Fruit fly (Drosophila melanogaster): ENCODE measurements around the gene TTLL4B.

The TTLL4B gene

DNA sequence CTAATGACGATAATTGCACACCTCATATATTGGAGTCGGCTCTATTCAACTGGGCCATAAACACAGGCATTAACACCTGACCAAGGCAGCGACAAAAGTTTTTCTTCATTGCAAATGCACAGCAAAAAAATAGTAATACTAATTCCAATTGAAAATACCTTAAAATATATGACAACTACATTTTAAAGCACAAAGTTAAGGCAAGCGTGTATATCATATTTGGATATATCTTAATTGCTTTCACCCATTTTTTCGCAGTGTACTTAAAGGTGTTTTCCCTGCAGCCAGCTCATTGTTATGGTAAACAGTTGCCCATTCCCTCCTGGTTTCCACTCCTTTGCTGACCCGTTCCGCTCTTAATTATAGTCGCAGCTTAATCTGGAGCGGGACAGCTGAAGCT is 21.5 kb upstream of the TTLL4B start:
- peak; percentile 1 for TF ChIP-seq dsx (GFP tag; optimal IDR thresholded peaks at IDR 0.05; ENCODE audit: poor library complexity, severe bottlenecking)
- TF ChIP-seq spab (GFP tag; optimal IDR thresholded peaks at IDR 0.05): peak; percentile 5
- TF ChIP-seq topi (GFP tag; optimal IDR thresholded peaks at IDR 0.05): peak; percentile 11
- TF ChIP-seq fd85E (GFP tag; optimal IDR thresholded peaks at IDR 0.05): no peak
- TF ChIP-seq Hr39 (GFP tag; optimal IDR thresholded peaks at IDR 0.05): no peak
- no peak for TF ChIP-seq Sox14 (GFP tag; optimal IDR thresholded peaks at IDR 0.05)
- TF ChIP-seq CG8319 (GFP tag; optimal IDR thresholded peaks at IDR 0.05): peak; percentile 2
- 0 out of 3 replicates have a peak, but pooled peaks have one; percentile 18 for TF ChIP-seq CG6163 (GFP tag; IDR thresholded peaks at IDR 0.05)
- peak; percentile 11 for TF ChIP-seq CG10631 (GFP tag; optimal IDR thresholded peaks at IDR 0.05)
- peak; percentile 56 for TF ChIP-seq Eip78C (GFP tag)
- TF ChIP-seq Met (GFP tag; optimal IDR thresholded peaks at IDR 0.05): peak; percentile 4
- peak; percentile 10 for TF ChIP-seq CG6808 (GFP tag; optimal IDR thresholded peaks at IDR 0.05)
- no peak for TF ChIP-seq dac (GFP tag; optimal IDR thresholded peaks at IDR 0.05)
- peak; percentile 32 for TF ChIP-seq Ets96B (tag; optimal IDR thresholded peaks at IDR 0.05)
- TF ChIP-seq CG3032 (tag; optimal IDR thresholded peaks at IDR 0.05): peak; percentile 18
- TF ChIP-seq ss (GFP tag; optimal IDR thresholded peaks at IDR 0.05): no peak
- TF ChIP-seq CG10669 (GFP tag; optimal IDR thresholded peaks at IDR 0.05): peak; percentile 18
- TF ChIP-seq CG15336 (GFP tag; IDR thresholded peaks at IDR 0.05): no peak
- TF ChIP-seq CG8119 (GFP tag; IDR thresholded peaks at IDR 0.05): no peak
- TF ChIP-seq CG3919 (GFP tag; optimal IDR thresholded peaks at IDR 0.05): peak; percentile 14
- TF ChIP-seq CG34406 (GFP tag; optimal IDR thresholded peaks at IDR 0.05): no peak
- TF ChIP-seq achi (GFP tag; optimal IDR thresholded peaks at IDR 0.05): peak; percentile 8

DNA sequence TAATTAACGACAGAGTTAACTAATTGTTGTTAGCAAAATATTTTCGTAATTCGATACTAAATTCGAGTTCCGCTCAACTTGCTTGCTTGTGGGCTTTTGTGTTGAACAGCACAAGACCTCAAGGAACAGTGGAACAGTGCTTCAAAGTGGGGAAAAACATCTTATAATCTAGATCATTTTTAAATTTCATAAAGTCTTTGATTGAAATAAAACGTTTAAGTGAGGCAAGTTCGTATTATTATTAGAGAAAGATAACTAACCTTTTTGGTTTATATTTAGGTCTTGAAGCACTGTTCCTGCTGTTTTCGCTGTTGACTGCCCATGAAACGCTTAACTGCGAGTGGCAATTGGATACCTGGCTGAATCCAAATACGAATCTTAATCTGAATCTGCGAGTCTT is 18.3 kb upstream of the TTLL4B start:
- no peak for TF ChIP-seq CG6808 (GFP tag; optimal IDR thresholded peaks at IDR 0.05)
- peak; percentile 28 for TF ChIP-seq Sox14 (GFP tag; optimal IDR thresholded peaks at IDR 0.05)
- no peak for TF ChIP-seq CG8632 (GFP tag; optimal IDR thresholded peaks at IDR 0.05)
- peak; percentile 41 for TF ChIP-seq vri (GFP tag; optimal IDR thresholded peaks at IDR 0.05)
- no peak for TF ChIP-seq Eip78C (GFP tag)
- peak; percentile 26 for TF ChIP-seq lz (GFP tag; optimal IDR thresholded peaks at IDR 0.05)
- peak; percentile 24 for TF ChIP-seq Ets21C (GFP tag; optimal IDR thresholded peaks at IDR 0.05)
- peak; percentile 9 for TF ChIP-seq CG32006 (GFP tag; optimal IDR thresholded peaks at IDR 0.05)
- TF ChIP-seq CG34406 (GFP tag; optimal IDR thresholded peaks at IDR 0.05): peak; percentile 33
- peak; percentile 37 for TF ChIP-seq pdm3 (GFP tag; optimal IDR thresholded peaks at IDR 0.05)
- no peak for TF ChIP-seq CG8319 (GFP tag; optimal IDR thresholded peaks at IDR 0.05)
- peak; percentile 5 for TF ChIP-seq net (GFP tag; optimal IDR thresholded peaks at IDR 0.05)
- peak; percentile 43 for TF ChIP-seq Smox (GFP tag; optimal IDR thresholded peaks at IDR 0.05)
- peak; percentile 55 for TF ChIP-seq esn (GFP tag; optimal IDR thresholded peaks at IDR 0.05)
- peak; percentile 11 for TF ChIP-seq Eip75B (GFP tag; optimal IDR thresholded peaks at IDR 0.05)
- peak; percentile 21 for TF ChIP-seq OdsH (GFP tag; optimal IDR thresholded peaks at IDR 0.05)
- TF ChIP-seq Hr38 (GFP tag; optimal IDR thresholded peaks at IDR 0.05): no peak
- TF ChIP-seq acj6 (GFP tag; optimal IDR thresholded peaks at IDR 0.05): peak; percentile 33
- no peak for TF ChIP-seq CG3032 (tag; optimal IDR thresholded peaks at IDR 0.05)
- peak; percentile 49 for TF ChIP-seq Hr39 (GFP tag; optimal IDR thresholded peaks at IDR 0.05)
- peak; percentile 53 for TF ChIP-seq Sox102F (GFP tag; optimal IDR thresholded peaks at IDR 0.05)
- TF ChIP-seq CG11294 (GFP tag; IDR thresholded peaks at IDR 0.05): no peak
- no peak for TF ChIP-seq CG6792 (GFP tag; optimal IDR thresholded peaks at IDR 0.05)

- TF ChIP-seq CG15336 (GFP tag; IDR thresholded peaks at IDR 0.05): no peak
- TF ChIP-seq CG3919 (GFP tag; optimal IDR thresholded peaks at IDR 0.05): no peak
- peak; percentile 2 for TF ChIP-seq esn (GFP tag; optimal IDR thresholded peaks at IDR 0.05)
- TF ChIP-seq Eip78C (GFP tag): peak; percentile 21
- no peak for TF ChIP-seq vri (GFP tag; optimal IDR thresholded peaks at IDR 0.05)
- TF ChIP-seq CG32006 (GFP tag; optimal IDR thresholded peaks at IDR 0.05): no peak
- no peak for TF ChIP-seq Ets96B (tag; optimal IDR thresholded peaks at IDR 0.05)
- no peak for TF ChIP-seq Lpt (GFP tag; optimal IDR thresholded peaks at IDR 0.05)
These were observed 17.4 kb upstream of the TTLL4B start for dm6 chr2L:3844898-3845713.
